Fruit fly (Drosophila melanogaster): ENCODE results near the gene mip130.

The mip130 gene

dm6 chrX:1947178-1947872, 39.3 kb downstream of the mip130 start (continued):
- peak; percentile 98 for TF ChIP-seq CG17359 (tag; optimal IDR thresholded peaks at IDR 0.05)
- peak; percentile 94 for TF ChIP-seq CG8944 (GFP tag; optimal IDR thresholded peaks at IDR 0.05)
- peak; percentile 84 for TF ChIP-seq Meics (GFP tag; optimal IDR thresholded peaks at IDR 0.05)
- TF ChIP-seq luna (GFP tag; optimal IDR thresholded peaks at IDR 0.05), result peak; percentile 37
- peak; percentile 87 for TF ChIP-seq Fer1 (GFP tag; optimal IDR thresholded peaks at IDR 0.05)
- TF ChIP-seq CG17385 (GFP tag; optimal IDR thresholded peaks at IDR 0.05), result peak; percentile 93
- TF ChIP-seq Chrac-16 (GFP tag; optimal IDR thresholded peaks at IDR 0.05), result peak; percentile 96
- peak; percentile 90 for TF ChIP-seq tx (GFP tag; optimal IDR thresholded peaks at IDR 0.05)
- no peak for TF ChIP-seq CG8478 (optimal IDR thresholded peaks at IDR 0.05)
- peak; percentile 98 for TF ChIP-seq CG4424 (GFP tag; optimal IDR thresholded peaks at IDR 0.05)
- TF ChIP-seq da (GFP tag; optimal IDR thresholded peaks at IDR 0.05), result peak; percentile 89
- TF ChIP-seq mirr (GFP tag; optimal IDR thresholded peaks at IDR 0.05), result peak; percentile 35
- TF ChIP-seq Tbp (GFP tag; optimal IDR thresholded peaks at IDR 0.05), result no peak
- TF ChIP-seq repo (GFP tag; optimal IDR thresholded peaks at IDR 0.05), result peak; percentile 93
- peak; percentile 96 for TF ChIP-seq Oli (tag; optimal IDR thresholded peaks at IDR 0.05)
- peak; percentile 91 for TF ChIP-seq shn (GFP tag; optimal IDR thresholded peaks at IDR 0.05)
- peak; percentile 71 for TF ChIP-seq CTCF (GFP tag; optimal IDR thresholded peaks at IDR 0.05)
- peak; percentile 92 for TF ChIP-seq CG14050 (GFP tag; IDR thresholded peaks at IDR 0.05)
- peak; percentile 95 for TF ChIP-seq nerfin-1 (tag; optimal IDR thresholded peaks at IDR 0.05)
- peak; percentile 57 for TF ChIP-seq CG9797 (GFP tag; optimal IDR thresholded peaks at IDR 0.05)
- peak; percentile 86 for TF ChIP-seq NFAT (GFP tag; IDR thresholded peaks at IDR 0.05)
- peak; percentile 95 for TF ChIP-seq ase (GFP tag; IDR thresholded peaks at IDR 0.05)
- peak; percentile 90 for TF ChIP-seq CG11456 (GFP tag; IDR thresholded peaks at IDR 0.05)
- peak; percentile 95 for TF ChIP-seq org-1 (GFP tag; optimal IDR thresholded peaks at IDR 0.05)
- TF ChIP-seq pb (GFP tag; optimal IDR thresholded peaks at IDR 0.05), result peak; percentile 93
- TF ChIP-seq CG10209 (GFP tag; optimal IDR thresholded peaks at IDR 0.05), result peak; percentile 96
- peak; percentile 64 for TF ChIP-seq Elba2 (GFP tag; optimal IDR thresholded peaks at IDR 0.05)
- peak; percentile 98 for TF ChIP-seq vvl (GFP tag; IDR thresholded peaks at IDR 0.05)
- peak in 1 of 2 experiments; percentile 71 for TF ChIP-seq tll (GFP tag; optimal IDR thresholded peaks at IDR 0.05)
- peak; percentile 74 for TF ChIP-seq CG18011 (GFP tag; optimal IDR thresholded peaks at IDR 0.05)
- peak; percentile 93 for TF ChIP-seq CG10654 (GFP tag; optimal IDR thresholded peaks at IDR 0.05)
- peak; percentile 81; the same call in 1 of the 2 replicates for TF ChIP-seq ro (GFP tag; IDR thresholded peaks at IDR 0.05)
- peak; percentile 98 for TF ChIP-seq Awh (GFP tag; IDR thresholded peaks at IDR 0.05)
- TF ChIP-seq ATbp (GFP tag; optimal IDR thresholded peaks at IDR 0.05), result peak; percentile 97
- peak; percentile 94 for TF ChIP-seq sqz (GFP tag; optimal IDR thresholded peaks at IDR 0.05)
- TF ChIP-seq CG17612 (GFP tag; IDR thresholded peaks at IDR 0.05), result peak; percentile 68; the same call in 1 of the 2 replicates
- peak; percentile 92 for TF ChIP-seq CG11398 (GFP tag; optimal IDR thresholded peaks at IDR 0.05)
- peak; percentile 96 for TF ChIP-seq jumu (GFP tag; optimal IDR thresholded peaks at IDR 0.05)
- peak; percentile 98 for TF ChIP-seq CG17829 (tag; optimal IDR thresholded peaks at IDR 0.05)
- peak; percentile 94 for TF ChIP-seq CG15269 (tag; optimal IDR thresholded peaks at IDR 0.05)
- peak; percentile 79 for TF ChIP-seq Hand (GFP tag; optimal IDR thresholded peaks at IDR 0.05)
- TF ChIP-seq HLH54F (GFP tag; optimal IDR thresholded peaks at IDR 0.05), result peak; percentile 90
- peak; percentile 92 for TF ChIP-seq bowl (GFP tag; IDR thresholded peaks at IDR 0.05)
- TF ChIP-seq CG30431 (GFP tag; optimal IDR thresholded peaks at IDR 0.05), result peak; percentile 97
- TF ChIP-seq prd (optimal IDR thresholded peaks at IDR 0.05), result no peak
- TF ChIP-seq prd (GFP tag; IDR thresholded peaks at IDR 0.05), result peak; percentile 98
- peak; percentile 98 for TF ChIP-seq CG8924 (tag; optimal IDR thresholded peaks at IDR 0.05)
- peak; percentile 95 for TF ChIP-seq en (GFP tag; optimal IDR thresholded peaks at IDR 0.05)
- no peak for TF ChIP-seq fru (optimal IDR thresholded peaks at IDR 0.05)
- TF ChIP-seq cg (GFP tag; optimal IDR thresholded peaks at IDR 0.05), result peak; percentile 82
- TF ChIP-seq slp2 (GFP tag; optimal IDR thresholded peaks at IDR 0.05), result peak; percentile 95
- peak; percentile 98 for TF ChIP-seq oc (tag; optimal IDR thresholded peaks at IDR 0.05)
